Fruit fly (Drosophila melanogaster) whole organism, prepupa: Measurements from ENCODE around the gene CG43293.

Experiments
- Blimp-1 ChIP-seq: fragments of 200-800 bp; sonication (Bioruptor generic); optimal IDR thresholded peaks from 3 replicates; lab custom pipeline; 2017; ENCODE audit warnings: missing biosample characterization, missing genetic modification characterization, mild to moderate bottlenecking, moderate library complexity, missing genetic modification reagents
- CG10631 ChIP-seq: fragments of 200-800 bp; sonication (Bioruptor generic); optimal IDR thresholded peaks from 2 replicates; lab custom pipeline; 2016; ENCODE audit warnings: missing biosample characterization, missing genetic modification characterization
- CG1621 ChIP-seq: fragments of 200-800 bp; sonication (Bioruptor generic); optimal IDR thresholded peaks from 3 replicates; lab custom pipeline; 2018; ENCODE audit warnings: missing biosample characterization, mild to moderate bottlenecking, missing genetic modification characterization
- CG3032 ChIP-seq: fragments of 200-800 bp; optimal IDR thresholded peaks from 2 replicates; lab custom pipeline; 2019; ENCODE audit warnings: missing biosample characterization, mild to moderate bottlenecking, missing genetic modification characterization, moderate library complexity
- CG34406 ChIP-seq: fragments of 200-800 bp; sonication (Bioruptor generic); optimal IDR thresholded peaks from 3 replicates; lab custom pipeline; 2016; ENCODE audit warnings: missing biosample characterization, missing genetic modification characterization
- CG4318 ChIP-seq: fragments of 200-800 bp; sonication (Bioruptor generic); optimal IDR thresholded peaks from 3 replicates; lab custom pipeline; 2017; ENCODE audit warnings: missing biosample characterization, mild to moderate bottlenecking, missing genetic modification characterization
- CG6163 ChIP-seq: fragments of 200-800 bp; sonication (Bioruptor generic); IDR thresholded peaks from 3 replicates; pipeline ENCODE4 v1.3.6; 2022; ENCODE audit warnings: missing biosample characterization, missing genetic modification characterization
- CG6276 ChIP-seq: fragments of 200-800 bp; sonication (Bioruptor generic); optimal IDR thresholded peaks from 2 replicates; lab custom pipeline; 2017; ENCODE audit warnings: missing biosample characterization, mild to moderate bottlenecking, missing genetic modification characterization
- CG6792 ChIP-seq: fragments of 200-800 bp; sonication (Bioruptor generic); optimal IDR thresholded peaks from 3 replicates; lab custom pipeline; 2016; ENCODE audit warnings: missing biosample characterization, missing genetic modification characterization
- CG6808 ChIP-seq: fragments of 200-800 bp; sonication (Bioruptor generic); optimal IDR thresholded peaks from 3 replicates; lab custom pipeline; 2017; ENCODE audit warnings: missing biosample characterization, missing genetic modification characterization, mild to moderate bottlenecking, moderate library complexity, missing genetic modification reagents
- CG6854 ChIP-seq: fragments of 200-800 bp; sonication (Bioruptor generic); optimal IDR thresholded peaks from 2 replicates; lab custom pipeline; 2017; ENCODE audit warnings: missing biosample characterization, mild to moderate bottlenecking, missing genetic modification characterization
- CG7368 ChIP-seq: fragments of 200-800 bp; sonication (Bioruptor generic); optimal IDR thresholded peaks from 3 replicates; lab custom pipeline; 2016; ENCODE audit warnings: missing biosample characterization, missing genetic modification characterization
- CG8319 ChIP-seq: fragments of 200-800 bp; sonication (Bioruptor generic); optimal IDR thresholded peaks from 3 replicates; lab custom pipeline; 2016; ENCODE audit warnings: missing biosample characterization, missing genetic modification characterization
- CG8632 ChIP-seq: fragments of 200-800 bp; sonication (Bioruptor generic); optimal IDR thresholded peaks from 3 replicates; lab custom pipeline; 2016; ENCODE audit warnings: missing biosample characterization, missing genetic modification characterization
- Eip75B ChIP-seq: fragments of 200-800 bp; sonication (Bioruptor generic); optimal IDR thresholded peaks from 3 replicates; lab custom pipeline; 2016; ENCODE audit warnings: missing biosample characterization, missing genetic modification characterization
- Eip78C ChIP-seq: fragments of 200-800 bp; sonication (Bioruptor generic); peaks from one replicate; lab custom pipeline; 2016; ENCODE audit warnings: missing biosample characterization, missing genetic modification characterization
- Ets21C ChIP-seq: fragments of 200-800 bp; sonication (Bioruptor generic); optimal IDR thresholded peaks from 3 replicates; lab custom pipeline; 2016; ENCODE audit warnings: missing biosample characterization, missing genetic modification characterization
- Ets96B ChIP-seq: fragments of 200-800 bp; optimal IDR thresholded peaks from 2 replicates; lab custom pipeline; 2019; ENCODE audit warnings: missing biosample characterization, mild to moderate bottlenecking, missing genetic modification characterization, moderate library complexity
- Gug ChIP-seq: fragments of 200-800 bp; sonication (Bioruptor generic); IDR thresholded peaks from 2 replicates; pipeline ENCODE4 v1.3.6; 2022; ENCODE audit warnings: missing biosample characterization, missing genetic modification characterization
- Hr38 ChIP-seq: sonication (Bioruptor generic); optimal IDR thresholded peaks from 2 replicates; lab custom pipeline; 2016; ENCODE audit warnings: missing biosample characterization, missing genetic modification characterization
- Hr4 ChIP-seq: fragments of 200-800 bp; sonication (Bioruptor generic); optimal IDR thresholded peaks from 3 replicates; lab custom pipeline; 2016; ENCODE audit warnings: missing biosample characterization, missing genetic modification characterization
- Met ChIP-seq: fragments of 200-800 bp; sonication (Bioruptor generic); optimal IDR thresholded peaks from 3 replicates; lab custom pipeline; 2016; ENCODE audit warnings: missing biosample characterization, missing genetic modification characterization
- OdsH ChIP-seq: fragments of 200-800 bp; sonication (Bioruptor generic); optimal IDR thresholded peaks from 3 replicates; lab custom pipeline; 2016; ENCODE audit warnings: missing biosample characterization, missing genetic modification characterization
- Smox ChIP-seq: fragments of 200-800 bp; sonication (Bioruptor generic); optimal IDR thresholded peaks from 3 replicates; lab custom pipeline; 2016; ENCODE audit warnings: missing biosample characterization, missing genetic modification characterization
- Sox14 ChIP-seq: fragments of 200-800 bp; sonication (Bioruptor generic); optimal IDR thresholded peaks from 3 replicates; lab custom pipeline; 2016; ENCODE audit warnings: missing biosample characterization, missing genetic modification characterization
- Sox15 ChIP-seq: fragments of 200-800 bp; sonication (Bioruptor generic); optimal IDR thresholded peaks from 3 replicates; lab custom pipeline; 2016; ENCODE audit warnings: missing biosample characterization, missing genetic modification characterization
- acj6 ChIP-seq: fragments of 200-800 bp; sonication (Bioruptor generic); optimal IDR thresholded peaks from 3 replicates; lab custom pipeline; 2016; ENCODE audit warnings: missing biosample characterization, missing genetic modification characterization
- cyc ChIP-seq: fragments of 200-800 bp; sonication (Bioruptor generic); optimal IDR thresholded peaks from 3 replicates; lab custom pipeline; 2016; ENCODE audit warnings: missing biosample characterization, missing genetic modification characterization
- dac ChIP-seq: fragments of 200-800 bp; sonication (Bioruptor generic); optimal IDR thresholded peaks from 2 replicates; lab custom pipeline; 2017; ENCODE audit warnings: missing biosample characterization, mild to moderate bottlenecking, missing genetic modification characterization
- dsx ChIP-seq: fragments of 200-800 bp; optimal IDR thresholded peaks from 3 replicates; lab custom pipeline; 2019; ENCODE audit warnings: missing biosample characterization, mild to moderate bottlenecking, missing genetic modification characterization, moderate library complexity; ENCODE audit not compliant: poor library complexity, severe bottlenecking
- fd85E ChIP-seq: fragments of 200-800 bp; sonication (Bioruptor generic); optimal IDR thresholded peaks from 3 replicates; lab custom pipeline; 2016; ENCODE audit warnings: missing biosample characterization, missing genetic modification characterization
- fkh ChIP-seq: fragments of 200-800 bp; sonication (Bioruptor generic); optimal IDR thresholded peaks from 3 replicates; lab custom pipeline; 2017; ENCODE audit warnings: missing biosample characterization, mild to moderate bottlenecking, missing genetic modification characterization, moderate library complexity
- pdm3 ChIP-seq: fragments of 200-800 bp; sonication (Bioruptor generic); optimal IDR thresholded peaks from 3 replicates; lab custom pipeline; 2016; ENCODE audit warnings: missing biosample characterization, missing genetic modification characterization
- salr ChIP-seq, 2 experiments: fragments of 200-800 bp; sonication (Bioruptor generic); optimal IDR thresholded peaks; 3 replicates each; lab custom pipeline; 2016 to 2018; ENCODE audit warnings: missing biosample characterization in 2 of 2, missing genetic modification characterization in 2 of 2, mild to moderate bottlenecking in 1 of 2
- ss ChIP-seq, 2 experiments: fragments of 200-800 bp; sonication (Bioruptor generic); optimal IDR thresholded peaks; 2 replicates in 1 of 2; 3 replicates in 1 of 2; lab custom pipeline; 2017 to 2018; ENCODE audit warnings: mild to moderate bottlenecking in 2 of 2, missing biosample characterization in 2 of 2, missing genetic modification characterization in 2 of 2, moderate library complexity in 1 of 2
- vri ChIP-seq: fragments of 200-800 bp; sonication (Bioruptor generic); optimal IDR thresholded peaks from 3 replicates; lab custom pipeline; 2016; ENCODE audit warnings: missing biosample characterization, mild to moderate bottlenecking, missing genetic modification characterization

CG43293 gene

DNA sequence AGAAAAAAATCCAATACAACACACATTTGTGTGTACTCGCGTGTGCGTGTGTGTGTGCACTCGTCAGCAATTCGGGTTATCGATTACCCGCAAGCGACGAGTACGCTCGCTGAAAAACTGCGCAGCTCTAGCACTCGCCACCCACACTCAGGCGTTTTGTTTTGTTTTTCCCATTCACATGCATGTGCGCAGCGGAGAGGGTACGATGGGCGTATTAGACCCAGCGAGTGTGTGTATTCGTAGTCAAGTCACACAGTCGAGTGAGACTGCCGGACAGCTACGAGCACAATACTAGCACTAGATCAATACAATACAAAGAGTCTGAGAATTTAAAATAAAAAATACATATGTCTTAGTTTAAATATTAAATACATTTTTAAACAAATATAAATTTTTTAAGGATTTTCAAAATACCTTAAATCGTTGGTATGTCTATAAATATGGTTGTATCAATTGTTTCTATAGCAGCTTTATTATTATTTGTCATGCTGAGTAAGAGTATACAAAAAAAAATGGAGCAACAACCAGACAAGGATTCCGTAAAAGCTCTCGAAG lies at the start of gene CG43293, which contains the start of gene D19B (continued):
- TF ChIP-seq Blimp-1 (GFP tag; lab: Kevin White, UChicago) (no peak), CG6163 (GFP tag; lab: Robert Waterston, UW) (peak; percentile 91), CG6792 (GFP tag; lab: Kevin White, UChicago) (peak; percentile 85), cyc (GFP tag; lab: Kevin White, UChicago) (peak; percentile 84), acj6 (GFP tag; lab: Kevin White, UChicago) (peak; percentile 90), Hr4 (GFP tag; lab: Kevin White, UChicago) (peak; percentile 93), Ets21C (GFP tag; lab: Kevin White, UChicago) (peak; percentile 74), CG1621 (tag; lab: Kevin White, UChicago) (peak; percentile 86), CG6276 (GFP tag; lab: Kevin White, UChicago) (peak; percentile 36)

DNA sequence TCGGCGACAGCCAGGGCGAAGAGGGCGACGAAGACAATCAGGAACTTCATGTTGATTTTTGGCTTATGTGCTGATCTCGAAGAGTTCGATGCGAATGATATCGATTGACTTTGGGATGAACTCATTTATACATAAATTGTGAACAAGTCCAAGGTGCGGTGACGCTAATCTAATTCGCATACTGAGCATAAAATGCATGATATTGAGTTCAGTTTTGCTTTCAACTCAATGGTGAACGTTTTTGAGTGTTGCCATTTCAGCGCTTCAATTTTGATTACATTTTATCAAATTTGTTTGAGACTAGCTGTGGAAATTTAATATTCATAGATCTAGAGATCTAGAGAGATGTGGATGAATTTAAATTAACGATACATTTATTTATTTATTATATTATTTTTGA lies 48.3 kb upstream of the CG43293 start, which contains the start of gene Lcp65Af:
Lcp65Af (minus strand) TSS at position 101 of the 400 bp plus-strand sequence.
- TF ChIP-seq dac (GFP tag; lab: Kevin White, UChicago) (no peak), vri (GFP tag; lab: Kevin White, UChicago) (no peak), CG6854 (GFP tag; lab: Kevin White, UChicago) (no peak), Blimp-1 (GFP tag; lab: Kevin White, UChicago) (no peak), Eip75B (GFP tag; lab: Kevin White, UChicago) (no peak), Sox15 (no peak), pdm3 (no peak), acj6 (GFP tag; lab: Kevin White, UChicago) (no peak)

DNA sequence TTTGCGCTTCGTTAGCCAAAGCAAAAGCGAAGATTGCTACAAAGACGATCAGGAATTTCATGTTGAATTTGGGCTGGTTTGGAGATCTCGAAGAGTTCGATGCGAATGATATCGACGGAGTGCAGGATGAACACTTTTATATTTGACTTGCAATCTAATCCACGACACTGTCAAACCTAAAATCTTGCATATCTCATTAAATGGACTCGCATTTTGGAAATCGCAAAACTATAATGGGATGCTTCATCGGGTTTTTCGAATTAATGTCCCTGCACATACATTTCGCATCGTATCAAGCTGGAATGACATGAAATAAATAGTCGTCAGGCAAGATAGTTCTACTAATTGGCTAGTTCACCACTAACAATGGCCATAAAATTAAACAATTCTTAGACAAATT lies 47.0 kb upstream of the CG43293 start, which contains the start of gene Lcp65Ae:
Lcp65Ae (minus strand) TSS at position 101 of the 400 bp plus-strand sequence.
- TF ChIP-seq Smox (GFP tag; lab: Kevin White, UChicago) (no peak), fd85E (GFP tag; lab: Kevin White, UChicago) (no peak), Met (GFP tag; lab: Kevin White, UChicago) (no peak)

DNA sequence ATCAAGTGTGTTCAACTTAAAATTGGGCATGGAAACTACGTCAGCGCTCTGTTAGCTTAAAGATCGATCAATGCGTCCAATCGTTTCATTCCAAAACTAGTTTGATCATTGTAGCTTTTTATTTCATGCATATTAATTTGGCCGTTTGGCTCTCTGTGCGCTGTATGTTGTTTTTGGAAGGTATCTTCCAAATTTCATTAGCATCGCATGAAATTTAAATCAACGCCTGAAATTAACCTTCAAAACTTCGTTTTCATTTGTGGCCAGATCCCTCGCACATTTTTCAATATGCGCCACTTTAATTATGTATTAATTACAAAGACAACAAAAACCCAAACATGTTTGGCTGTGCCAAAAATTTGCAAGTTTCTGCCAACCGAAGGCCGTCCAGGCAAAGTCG lies 46.4 kb upstream of the CG43293 start:
- no peak for TF ChIP-seq CG6163 (GFP tag; lab: Robert Waterston, UW)
- no peak for TF ChIP-seq Hr38 (GFP tag; lab: Kevin White, UChicago)

DNA sequence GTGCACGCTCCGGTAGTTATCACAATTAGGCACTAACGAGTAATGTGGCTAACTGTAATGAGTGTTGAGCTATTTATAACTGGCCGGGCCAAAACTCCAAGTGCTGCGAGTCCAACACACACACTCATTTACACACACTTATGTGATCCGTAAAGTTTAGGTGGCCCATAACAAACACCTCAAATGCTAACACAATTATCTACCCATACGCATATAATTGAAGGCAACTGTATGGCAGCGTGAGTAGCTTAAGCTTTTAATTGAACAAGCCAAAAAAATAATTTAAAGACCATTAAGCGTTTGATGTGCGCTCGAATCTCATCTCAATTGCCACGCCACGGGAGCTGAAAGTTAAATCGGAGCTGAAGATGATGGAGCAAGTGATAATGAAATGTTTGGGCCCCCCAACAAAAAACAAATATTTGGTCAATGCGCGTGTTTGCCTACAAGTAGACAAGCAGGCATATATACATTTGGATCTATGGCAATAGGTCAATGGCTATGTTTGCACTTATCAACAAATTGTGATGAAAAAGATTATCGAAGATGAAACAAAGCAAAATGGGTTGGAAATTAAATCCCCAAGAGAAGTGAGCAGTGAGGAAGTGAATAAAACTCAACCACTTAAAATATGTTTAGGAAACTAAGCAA lies 44.9 kb upstream of the CG43293 start, which contains the start of gene Cpr65Av:
Cpr65Av (minus strand) TSS at position 51 of the 651 bp plus-strand sequence.
- TF ChIP-seq Blimp-1 (GFP tag; lab: Kevin White, UChicago) (no peak), fkh (GFP tag; lab: Kevin White, UChicago) (peak; percentile 56)

DNA sequence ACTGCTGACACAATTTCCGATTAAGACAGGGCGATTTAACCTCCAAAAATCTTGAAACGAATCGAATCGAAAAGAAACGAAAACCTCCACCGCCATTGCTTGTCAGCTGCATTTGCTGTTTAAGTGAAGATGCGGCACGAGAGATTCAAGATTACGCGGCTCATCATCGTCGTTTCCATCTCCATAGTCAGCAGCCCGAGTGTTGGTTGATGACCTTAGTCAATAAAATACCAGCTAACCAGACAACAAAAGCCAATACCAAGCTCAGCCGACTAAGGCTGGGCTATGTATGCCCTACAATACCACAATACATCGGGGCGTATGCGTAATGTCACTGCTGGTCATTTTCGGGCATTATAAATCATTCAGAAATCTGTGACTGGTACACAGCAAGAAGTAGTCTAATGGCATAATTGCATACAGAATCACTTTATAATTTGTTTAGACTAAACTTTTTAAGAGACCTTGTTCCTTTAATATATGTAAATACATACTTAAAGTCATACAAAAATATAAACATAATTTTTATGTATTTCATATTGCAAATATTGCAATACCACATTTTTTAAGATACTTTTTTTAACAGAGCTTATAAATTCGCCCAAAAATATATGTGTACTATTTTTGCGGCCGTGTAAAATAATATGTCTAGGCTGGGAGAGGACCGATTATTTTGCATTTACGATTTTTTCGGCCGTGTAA lies 44.1 kb upstream of the CG43293 start:
- TF ChIP-seq CG3032: no peak
- TF ChIP-seq CG8632: peak; percentile 21
- peak; percentile 3 for TF ChIP-seq acj6 (GFP tag; lab: Kevin White, UChicago)
- TF ChIP-seq dsx (GFP tag; lab: Kevin White, UChicago): no peak
- no peak for TF ChIP-seq ss (GFP tag; optimal IDR thresholded peaks at IDR 0.05; lab: Kevin White, UChicago)
- no peak for TF ChIP-seq CG4318 (GFP tag; lab: Kevin White, UChicago)
- no peak for TF ChIP-seq Sox14 (GFP tag; lab: Kevin White, UChicago)
- TF ChIP-seq Smox (GFP tag; lab: Kevin White, UChicago): no peak
- TF ChIP-seq dac (GFP tag; lab: Kevin White, UChicago): no peak
- TF ChIP-seq CG34406 (GFP tag; lab: Kevin White, UChicago): peak; percentile 29
- TF ChIP-seq salr (GFP tag; optimal IDR thresholded peaks at IDR 0.05; lab: Kevin White, UChicago): no peak
- TF ChIP-seq OdsH: no peak
- peak; percentile 76 for TF ChIP-seq Eip78C
- no peak for TF ChIP-seq CG7368 (GFP tag; lab: Kevin White, UChicago)
- TF ChIP-seq CG8319 (GFP tag; lab: Kevin White, UChicago): peak; percentile 5
- TF ChIP-seq CG10631 (GFP tag; lab: Kevin White, UChicago): peak; percentile 9
- no peak for TF ChIP-seq Ets21C (GFP tag; lab: Kevin White, UChicago)
- TF ChIP-seq Ets96B: no peak
- TF ChIP-seq Gug (GFP tag; lab: Robert Waterston, UW): no peak
- TF ChIP-seq CG6808 (GFP tag; lab: Kevin White, UChicago): no peak
- TF ChIP-seq CG1621 (tag; lab: Kevin White, UChicago): no peak
- TF ChIP-seq Blimp-1 (GFP tag; lab: Kevin White, UChicago): no peak
- TF ChIP-seq pdm3: no peak
- TF ChIP-seq CG6792 (GFP tag; lab: Kevin White, UChicago): no peak
